Worm (Caenorhabditis elegans) whole organism, early embryonic: ENCODE measurements around the gene unc-50.

Experiments
- B0310.2 ChIP-seq: sonication (generic microtip); optimal IDR thresholded peaks from 2 replicates; lab custom pipeline; 2016; ENCODE audit warnings: mild to moderate bottlenecking, missing genetic modification characterization, missing compliant biosample characterization
- F13C5.2 ChIP-seq: sonication (generic microtip); optimal IDR thresholded peaks from 2 replicates; lab custom pipeline; 2017; ENCODE audit warnings: mild to moderate bottlenecking, missing genetic modification characterization, inconsistent platforms, missing compliant biosample characterization
- aly-1 ChIP-seq: sonication (generic microtip); optimal IDR thresholded peaks from 2 replicates; lab custom pipeline; 2016; ENCODE audit warnings: missing genetic modification characterization, missing compliant biosample characterization
- ama-1 ChIP-seq: fragments of 150-350 bp; optimal IDR thresholded peaks from 2 replicates; lab custom pipeline; 2014
- ceh-13 ChIP-seq: fragments of 200-800 bp; sonication (Bioruptor generic); optimal IDR thresholded peaks from 2 replicates; lab custom pipeline; 2018; ENCODE audit warnings: mild to moderate bottlenecking, missing genetic modification characterization, missing compliant biosample characterization
- ceh-36 ChIP-seq: sonication (generic microtip); optimal IDR thresholded peaks from 2 replicates; lab custom pipeline; 2016; ENCODE audit warnings: missing genetic modification characterization, inconsistent platforms, missing compliant biosample characterization
- ets-7 ChIP-seq: sonication (generic microtip); optimal IDR thresholded peaks from 2 replicates; lab custom pipeline; 2016; ENCODE audit warnings: missing genotype, missing genetic modification characterization, missing compliant biosample characterization
- flt-1 ChIP-seq: fragments of 200-800 bp; sonication (Bioruptor generic); IDR thresholded peaks from 2 replicates; pipeline ENCODE4 v1.3.6; 2022; ENCODE audit warnings: missing genetic modification characterization, missing compliant biosample characterization
- hmbx-1 ChIP-seq: sonication (generic microtip); optimal IDR thresholded peaks from 2 replicates; lab custom pipeline; 2016; ENCODE audit warnings: mild to moderate bottlenecking, missing genetic modification characterization, missing compliant biosample characterization
- hmg-4 ChIP-seq: fragments of 200-800 bp; sonication (Bioruptor generic); optimal IDR thresholded peaks from 2 replicates; lab custom pipeline; 2018; ENCODE audit warnings: mild to moderate bottlenecking, missing genetic modification characterization, missing compliant biosample characterization
- hnd-1 ChIP-seq: sonication (generic microtip); optimal IDR thresholded peaks from 2 replicates; lab custom pipeline; 2016; ENCODE audit warnings: missing genetic modification characterization, missing compliant biosample characterization
- pes-1 ChIP-seq: fragments of 200-800 bp; sonication (Bioruptor generic); IDR thresholded peaks from 2 replicates; pipeline ENCODE4 v1.3.6; 2022; ENCODE audit warnings: missing genetic modification reagents, missing genetic modification characterization, missing compliant biosample characterization
- scrt-1 ChIP-seq: fragments of 200-800 bp; sonication (Bioruptor generic); IDR thresholded peaks from 2 replicates; pipeline ENCODE4 v1.3.6; 2022; ENCODE audit warnings: missing genetic modification characterization, missing compliant biosample characterization
- sea-1 ChIP-seq: fragments of 200-800 bp; sonication (Bioruptor generic); conservative IDR thresholded peaks from 2 replicates; pipeline ENCODE4 v1.3.6; 2022; ENCODE audit warnings: missing genetic modification characterization, missing compliant biosample characterization
- tbx-11 ChIP-seq: fragments of 200-800 bp; sonication (Bioruptor generic); IDR thresholded peaks from 2 replicates; pipeline ENCODE4 v1.3.6; 2022; ENCODE audit warnings: missing genetic modification characterization, missing compliant biosample characterization
- tbx-37 ChIP-seq: fragments of 200-800 bp; sonication (Bioruptor generic); conservative IDR thresholded peaks from 2 replicates; pipeline ENCODE4 v1.3.6; 2022; ENCODE audit warnings: missing genetic modification reagents, missing genetic modification characterization, missing compliant biosample characterization
- tra-4 ChIP-seq: sonication (generic microtip); optimal IDR thresholded peaks from 2 replicates; lab custom pipeline; 2017; ENCODE audit warnings: missing genetic modification characterization, missing compliant biosample characterization

Gene unc-50

ce11 chrIII:10318062-10318609, at the start of gene unc-50, which contains the start of gene ostf-4:
TSS of gene unc-50 (minus strand) at chrIII:10318162.
TSS of gene ostf-4 (minus strand) at chrIII:10318559.
- TF ChIP-seq aly-1: no peak
- TF ChIP-seq sea-1: no peak
- TF ChIP-seq ets-7 (tag; lab: Kevin White, UChicago): no peak
- TF ChIP-seq tbx-37 (GFP tag; lab: Robert Waterston, UW): no peak
- no peak for TF ChIP-seq ceh-36 (tag; lab: Kevin White, UChicago)
- no peak for TF ChIP-seq hmbx-1 (tag; lab: Kevin White, UChicago)

- no peak for TF ChIP-seq ceh-13 (GFP tag; lab: Kevin White, UChicago)
- TF ChIP-seq F13C5.2 (tag; lab: Kevin White, UChicago): no peak
- TF ChIP-seq flt-1: no peak
- TF ChIP-seq B0310.2 (tag; lab: Kevin White, UChicago): no peak
- 0 out of 2 replicates have a peak, but pooled peaks have one; percentile 30 for TF ChIP-seq sea-1
These were observed 49.5 kb upstream of the unc-50 start for ce11 chrIII:10367355-10367909.

- TF ChIP-seq tbx-37 (GFP tag; lab: Robert Waterston, UW): no peak
These were observed 46.7 kb upstream of the unc-50 start, which contains the start of gene tbc-8 for ce11 chrIII:10364656-10365055. TSS of gene tbc-8 (plus strand) at chrIII:10364956.

ce11 chrIII:10362920-10363319, 45.0 kb upstream of the unc-50 start:
- TF ChIP-seq pes-1 (GFP tag; lab: Robert Waterston, UW) (no peak), tbx-37 (GFP tag; lab: Robert Waterston, UW) (no peak), sea-1 (no peak), flt-1 (no peak), B0310.2 (tag; lab: Kevin White, UChicago) (no peak), hnd-1 (tag; lab: Kevin White, UChicago) (no peak), tra-4 (tag; lab: Kevin White, UChicago) (no peak), ets-7 (tag; lab: Kevin White, UChicago) (no peak), ceh-13 (GFP tag; lab: Kevin White, UChicago) (no peak), hmg-4 (no peak), hmbx-1 (tag; lab: Kevin White, UChicago) (no peak), tbx-11 (no peak), ama-1 (lab: Kevin White, UChicago) (no peak), F13C5.2 (tag; lab: Kevin White, UChicago) (no peak), aly-1 (no peak), scrt-1 (no peak)

- no peak for TF ChIP-seq hnd-1 (tag; lab: Kevin White, UChicago)
- TF ChIP-seq tra-4 (tag; lab: Kevin White, UChicago): no peak
- no peak for TF ChIP-seq tbx-11
- no peak for TF ChIP-seq aly-1
- no peak for TF ChIP-seq F13C5.2 (tag; lab: Kevin White, UChicago)
- TF ChIP-seq tbx-37 (GFP tag; lab: Robert Waterston, UW): no peak
- no peak for TF ChIP-seq pes-1 (GFP tag; lab: Robert Waterston, UW)
- no peak for TF ChIP-seq hmbx-1 (tag; lab: Kevin White, UChicago)
- TF ChIP-seq ama-1 (lab: Kevin White, UChicago): no peak
- TF ChIP-seq flt-1: no peak
- TF ChIP-seq scrt-1: no peak
- TF ChIP-seq B0310.2 (tag; lab: Kevin White, UChicago): no peak
- no peak for TF ChIP-seq sea-1
- no peak for TF ChIP-seq ceh-13 (GFP tag; lab: Kevin White, UChicago)
- no peak for TF ChIP-seq hmg-4
These were observed 43.5 kb upstream of the unc-50 start for ce11 chrIII:10361456-10361855.

- no peak for TF ChIP-seq F13C5.2 (tag; lab: Kevin White, UChicago)
- no peak for TF ChIP-seq flt-1
- TF ChIP-seq tbx-11: no peak
- TF ChIP-seq ceh-13 (GFP tag; lab: Kevin White, UChicago): no peak
- TF ChIP-seq pes-1 (GFP tag; lab: Robert Waterston, UW): no peak
- no peak for TF ChIP-seq aly-1
- TF ChIP-seq ceh-36 (tag; lab: Kevin White, UChicago): no peak
- no peak for TF ChIP-seq ama-1 (lab: Kevin White, UChicago)
- TF ChIP-seq hnd-1 (tag; lab: Kevin White, UChicago): no peak
- TF ChIP-seq ets-7 (tag; lab: Kevin White, UChicago): no peak
- TF ChIP-seq tra-4 (tag; lab: Kevin White, UChicago): no peak
- no peak for TF ChIP-seq hmbx-1 (tag; lab: Kevin White, UChicago)
- TF ChIP-seq tbx-37 (GFP tag; lab: Robert Waterston, UW): no peak
These were observed 42.0 kb upstream of the unc-50 start for ce11 chrIII:10359916-10360315.

- no peak for TF ChIP-seq pes-1 (GFP tag; lab: Robert Waterston, UW)
- TF ChIP-seq tra-4 (tag; lab: Kevin White, UChicago): no peak
- no peak for TF ChIP-seq hnd-1 (tag; lab: Kevin White, UChicago)
- TF ChIP-seq ceh-36 (tag; lab: Kevin White, UChicago): no peak
- TF ChIP-seq aly-1: no peak
- no peak for TF ChIP-seq hmbx-1 (tag; lab: Kevin White, UChicago)
- TF ChIP-seq tbx-37 (GFP tag; lab: Robert Waterston, UW): no peak
- TF ChIP-seq tbx-11: no peak
- TF ChIP-seq ets-7 (tag; lab: Kevin White, UChicago): no peak
- TF ChIP-seq B0310.2 (tag; lab: Kevin White, UChicago): no peak
- no peak for TF ChIP-seq scrt-1
- no peak for TF ChIP-seq ama-1 (lab: Kevin White, UChicago)
- TF ChIP-seq ceh-13 (GFP tag; lab: Kevin White, UChicago): no peak
- no peak for TF ChIP-seq flt-1
- TF ChIP-seq F13C5.2 (tag; lab: Kevin White, UChicago): no peak
- TF ChIP-seq sea-1: no peak
- TF ChIP-seq hmg-4: no peak
These were observed 40.8 kb upstream of the unc-50 start for ce11 chrIII:10358751-10359150.
